Fruit fly (Drosophila melanogaster) whole organism, embryonic: ENCODE measurements around the gene CG3198.

Source experiments
- Atf3 ChIP-seq: fragments of 200-800 bp; sonication (Bioruptor generic); optimal IDR thresholded peaks from 3 replicates; lab custom pipeline; 2016; ENCODE audit warnings: missing biosample characterization, missing genetic modification characterization
- Bdp1 ChIP-seq: fragments of 200-800 bp; sonication (Bioruptor generic); optimal IDR thresholded peaks from 3 replicates; lab custom pipeline; 2016; ENCODE audit warnings: missing biosample characterization, missing genetic modification characterization
- CG10147 ChIP-seq: fragments of 200-800 bp; sonication (Bioruptor generic); optimal IDR thresholded peaks from 2 replicates; lab custom pipeline; 2019; ENCODE audit warnings: missing biosample characterization, mild to moderate bottlenecking, missing genetic modification characterization, moderate library complexity
- CG10366 ChIP-seq: fragments of 200-800 bp; sonication (Bioruptor generic); IDR thresholded peaks from 2 replicates; pipeline ENCODE4 v1.3.6; 2022; ENCODE audit warnings: missing biosample characterization, missing genetic modification characterization
- CG10462 ChIP-seq: fragments of 200-800 bp; sonication (Bioruptor generic); optimal IDR thresholded peaks from 2 replicates; lab custom pipeline; 2016; ENCODE audit warnings: missing biosample characterization, missing genetic modification characterization
- CG12071 ChIP-seq: fragments of 200-800 bp; sonication (Bioruptor generic); optimal IDR thresholded peaks from 3 replicates; lab custom pipeline; 2018; ENCODE audit warnings: missing biosample characterization, mild to moderate bottlenecking, missing genetic modification characterization
- Elba2 ChIP-seq: fragments of 200-800 bp; sonication (Bioruptor generic); optimal IDR thresholded peaks from 3 replicates; lab custom pipeline; 2016; ENCODE audit warnings: missing biosample characterization, missing genetic modification characterization
- Gug ChIP-seq: fragments of 200-800 bp; sonication (Bioruptor generic); IDR thresholded peaks from 4 replicates; pipeline ENCODE4 v1.3.6; 2022; ENCODE audit warnings: missing biosample characterization, missing genetic modification characterization
- Taf1 ChIP-seq: fragments of 200-800 bp; sonication (Bioruptor generic); IDR thresholded peaks from 2 replicates; pipeline ENCODE4 v1.3.6; 2022; ENCODE audit warnings: missing biosample characterization, missing genetic modification characterization
- dimm ChIP-seq: fragments of 200-800 bp; sonication (Bioruptor generic); IDR thresholded peaks from 2 replicates; pipeline ENCODE4 v1.3.6; 2022; ENCODE audit warnings: missing biosample characterization, missing genetic modification characterization
- lola ChIP-seq, 3 experiments: fragments of >200 bp in 2 of 3; fragments of 200-800 bp in 1 of 3; sonication (Bioruptor generic) in 1 of 3; optimal IDR thresholded peaks; 2 replicates each; lab custom pipeline; 2017 to 2019; ENCODE audit warnings: missing biosample characterization in 3 of 3, missing genetic modification characterization in 3 of 3, mild to moderate bottlenecking in 1 of 3, moderate library complexity in 1 of 3
- mirr ChIP-seq: fragments of 200-800 bp; sonication (Bioruptor generic); optimal IDR thresholded peaks from 3 replicates; lab custom pipeline; 2018; ENCODE audit warnings: missing biosample characterization, mild to moderate bottlenecking, missing genetic modification characterization

DNA sequence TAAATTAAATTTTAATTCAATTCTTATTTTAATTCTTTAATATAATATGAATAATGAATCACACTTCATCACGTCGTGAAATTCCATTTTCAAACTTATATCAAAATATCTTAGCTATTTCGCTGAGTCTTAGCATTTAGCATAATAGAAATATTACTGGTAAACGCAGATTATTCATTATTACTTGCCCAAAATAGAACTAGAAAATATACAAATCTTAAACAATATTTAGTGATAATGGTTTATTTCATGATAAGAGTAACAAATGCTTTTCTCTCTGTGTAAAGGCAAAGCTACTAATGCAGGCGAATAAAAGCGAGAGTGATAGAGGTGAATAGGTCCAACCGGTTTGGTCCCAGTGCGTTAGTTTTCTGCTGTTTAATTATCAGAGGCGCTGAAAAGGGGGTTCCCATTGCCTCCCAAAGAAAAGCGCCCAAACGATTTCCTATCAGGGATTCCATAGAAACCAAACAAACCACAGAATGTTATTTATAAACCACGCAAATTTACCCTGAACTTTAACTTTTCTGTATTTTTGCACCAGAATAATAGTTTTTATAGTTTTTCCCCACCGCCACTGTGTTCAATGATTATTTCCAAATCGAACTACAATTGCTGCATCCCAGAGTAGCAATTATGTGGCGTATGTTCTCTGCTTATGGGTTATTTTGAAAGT is 10.8 kb downstream of the CG3198 start:
- no peak for TF ChIP-seq lola (GFP tag; optimal IDR thresholded peaks at IDR 0.05; lab: Kevin White, UChicago)
- TF ChIP-seq Taf1: no peak
- TF ChIP-seq Gug (GFP tag; lab: Robert Waterston, UW): peak; percentile 47; the same call in 1 of the 4 replicates
- no peak for TF ChIP-seq mirr
- TF ChIP-seq Elba2 (GFP tag; lab: Kevin White, UChicago): no peak
- no peak for TF ChIP-seq CG10147 (GFP tag; lab: Kevin White, UChicago)
- peak; percentile 24; the same call in 1 of the 2 replicates for TF ChIP-seq CG10366
- no peak for TF ChIP-seq CG10462 (GFP tag; lab: Kevin White, UChicago)
- no peak for TF ChIP-seq CG12071 (GFP tag; lab: Kevin White, UChicago)
- no peak for TF ChIP-seq Bdp1
- peak; percentile 9 for TF ChIP-seq Atf3 (GFP tag; lab: Kevin White, UChicago)
- no peak for TF ChIP-seq dimm (GFP tag; lab: Robert Waterston, UW)
